Fruit fly (Drosophila melanogaster): Measurements from ENCODE around the gene CG17544.

CG17544 gene

DNA sequence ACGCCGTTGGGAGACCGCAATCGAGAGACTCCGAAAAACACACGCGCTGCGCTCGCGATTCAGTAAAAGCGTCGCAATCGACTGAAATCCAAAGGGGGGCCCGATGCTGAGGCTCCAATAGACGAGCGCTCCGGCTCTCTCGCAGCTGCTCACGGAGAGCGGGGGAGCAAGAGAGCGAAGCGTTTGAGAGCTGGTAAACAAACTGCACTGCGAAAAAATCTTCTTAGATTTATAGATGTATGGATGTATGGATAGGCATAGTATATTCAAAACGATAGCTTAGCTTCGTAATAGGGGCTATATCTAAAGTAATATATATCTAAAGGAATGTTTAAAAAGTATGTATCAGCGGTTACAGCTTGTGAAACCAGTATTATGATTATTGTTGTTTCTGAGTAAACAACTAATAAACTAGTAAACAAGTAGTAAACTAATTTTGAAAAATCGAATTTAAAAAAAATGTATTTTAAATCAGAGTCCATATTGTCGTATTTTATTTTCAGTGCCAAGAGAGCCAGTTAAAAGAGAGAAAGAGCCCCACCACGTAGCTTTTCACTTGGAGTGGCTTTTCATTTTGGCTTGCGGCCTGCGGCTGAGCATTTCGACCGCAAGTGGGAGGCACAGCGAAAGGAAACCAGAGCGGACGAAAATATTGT lies 25.3 kb upstream of the CG17544 start, which contains the start of the genes Alp12 and CG13085 (continued):
- TF ChIP-seq ems (GFP tag; optimal IDR thresholded peaks at IDR 0.05) (peak; percentile 94), mam (GFP tag; optimal IDR thresholded peaks at IDR 0.05) (peak; percentile 88), bcd (GFP tag; optimal IDR thresholded peaks at IDR 0.05) (peak; percentile 98), sob (GFP tag; IDR thresholded peaks at IDR 0.05) (peak; percentile 97), NK7.1 (GFP tag; optimal IDR thresholded peaks at IDR 0.05) (peak; percentile 89), CG7271 (tag; optimal IDR thresholded peaks at IDR 0.05) (peak; percentile 66), CG9609 (GFP tag; optimal IDR thresholded peaks at IDR 0.05) (peak; percentile 88), zen2 (GFP tag; IDR thresholded peaks at IDR 0.05; ENCODE audit: partially characterized antibody) (no peak), peb (GFP tag; IDR thresholded peaks at IDR 0.05) (peak; percentile 87), CG12071 (GFP tag; optimal IDR thresholded peaks at IDR 0.05) (peak; percentile 94), bsh (GFP tag; optimal IDR thresholded peaks at IDR 0.05) (peak; percentile 97 to 98), Xrp1 (GFP tag; IDR thresholded peaks at IDR 0.05) (peak; percentile 97), grn (GFP tag; optimal IDR thresholded peaks at IDR 0.05) (peak; percentile 78), CHES-1-like (GFP tag; optimal IDR thresholded peaks at IDR 0.05) (peak; percentile 92), br (optimal IDR thresholded peaks at IDR 0.05) (no peak), Trl (optimal IDR thresholded peaks at IDR 0.05) (peak; percentile 93 to 98), Trl (GFP tag; optimal IDR thresholded peaks at IDR 0.05) (peak; percentile 94), Dfd (GFP tag; optimal IDR thresholded peaks at IDR 0.05) (no peak), Dp (GFP tag; optimal IDR thresholded peaks at IDR 0.05) (peak; percentile 31), Nf-YA (GFP tag; IDR thresholded peaks at IDR 0.05) (peak; percentile 88), CG34224 (GFP tag; IDR thresholded peaks at IDR 0.05; ENCODE audit: partially characterized antibody) (peak; percentile 39), CG5180 (GFP tag; optimal IDR thresholded peaks at IDR 0.05) (peak; percentile 94), Ada2b (GFP tag; IDR thresholded peaks at IDR 0.05) (peak; percentile 95), Dad (GFP tag; optimal IDR thresholded peaks at IDR 0.05) (peak; percentile 86), CG13296 (GFP tag; optimal IDR thresholded peaks at IDR 0.05) (peak; percentile 99), CG8281 (tag; optimal IDR thresholded peaks at IDR 0.05) (peak; percentile 93), CG10543 (GFP tag; optimal IDR thresholded peaks at IDR 0.05) (peak; percentile 100), CG3065 (GFP tag; optimal IDR thresholded peaks at IDR 0.05) (peak; percentile 91), Opbp (GFP tag; IDR thresholded peaks at IDR 0.05; ENCODE audit: partially characterized antibody) (no peak; the same call in 2 of the 3 replicates), CG12659 (GFP tag; optimal IDR thresholded peaks at IDR 0.05) (peak; percentile 100), CG13287 (GFP tag; IDR thresholded peaks at IDR 0.05; ENCODE audit: partially characterized antibody) (no peak; the same call in none of the 2 replicates), tup (GFP tag; optimal IDR thresholded peaks at IDR 0.05) (peak; percentile 83), gro (GFP tag; optimal IDR thresholded peaks at IDR 0.05) (peak; percentile 92), CG43689 (GFP tag; IDR thresholded peaks at IDR 0.05) (peak; percentile 89), CG6272 (GFP tag; IDR thresholded peaks at IDR 0.05) (peak; percentile 93), sim (GFP tag; IDR thresholded peaks at IDR 0.05) (peak; percentile 75), CG13123 (GFP tag; optimal IDR thresholded peaks at IDR 0.05) (peak; percentile 90), unc-4 (GFP tag; IDR thresholded peaks at IDR 0.05; ENCODE audit: partially characterized antibody) (peak; percentile 44; the same call in 1 of the 2 replicates), CkIIα-i1 (GFP tag; IDR thresholded peaks at IDR 0.05) (peak; percentile 68), CG11093 (GFP tag; IDR thresholded peaks at IDR 0.05) (peak; percentile 95), CG9215 (GFP tag; IDR thresholded peaks at IDR 0.05) (peak; percentile 95), odd (GFP tag; optimal IDR thresholded peaks at IDR 0.05) (peak; percentile 99), Gug (GFP tag; IDR thresholded peaks at IDR 0.05) (peak; percentile 91), CG4404 (GFP tag; IDR thresholded peaks at IDR 0.05) (peak; percentile 88), sens (GFP tag) (peak; percentile 99), CG10274 (GFP tag; optimal IDR thresholded peaks at IDR 0.05) (peak; percentile 89), CG9437 (GFP tag; optimal IDR thresholded peaks at IDR 0.05) (peak; percentile 96), H15 (GFP tag; IDR thresholded peaks at IDR 0.05) (peak; percentile 92), oc (tag; optimal IDR thresholded peaks at IDR 0.05) (peak; percentile 95), ap (GFP tag; IDR thresholded peaks at IDR 0.05) (peak; percentile 92), ab (GFP tag; optimal IDR thresholded peaks at IDR 0.05) (peak; percentile 63)
